Worm (Caenorhabditis elegans): ENCODE measurements around the gene T24E12.11.

DNA sequence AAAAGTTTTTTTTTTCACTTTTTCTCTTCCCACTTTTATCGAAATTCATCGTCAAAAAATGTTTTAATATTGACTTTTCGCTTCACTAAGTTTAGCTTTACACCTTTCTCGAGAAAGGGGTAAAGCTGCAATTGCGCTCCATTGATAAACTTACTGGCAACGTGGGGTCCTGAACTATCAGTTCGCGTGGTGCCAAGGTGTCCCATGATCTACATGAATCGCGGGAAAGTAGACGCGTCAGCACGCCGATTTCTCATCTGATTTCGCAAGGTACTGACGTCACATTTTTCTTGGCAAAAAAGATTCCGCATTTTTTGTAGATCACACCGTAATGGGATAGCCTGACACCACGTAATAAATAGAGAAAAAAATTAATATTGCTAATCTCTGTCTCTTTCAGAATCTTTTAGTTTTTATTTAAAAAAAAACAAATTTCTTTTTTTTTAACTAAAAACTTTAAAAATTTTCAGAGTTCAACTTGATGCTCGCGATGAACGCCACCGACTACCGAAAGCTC lies 32.5 kb upstream of the T24E12.11 start, which contains the start of gene lido-15:
- TF ChIP-seq ref-1 (GFP tag; conservative IDR thresholded peaks at IDR 0.05) (no peak), ztf-29 (GFP tag; IDR thresholded peaks at IDR 0.05) (no peak), med-1 (GFP tag; optimal IDR thresholded peaks at IDR 0.05; ENCODE audit: insufficient read depth) (no peak), ztf-23 (GFP tag; IDR thresholded peaks at IDR 0.05) (no peak), flt-1 (GFP tag; IDR thresholded peaks at IDR 0.05) (no peak), cog-1 (tag; optimal IDR thresholded peaks at IDR 0.05) (no peak), T22C8.4 (GFP tag; IDR thresholded peaks at IDR 0.05) (no peak)

Data from whole organism, midembryonic.